Worm (Caenorhabditis elegans) whole organism, late embryonic: Measurements from ENCODE around the gene B0507.9.

Experiments used
- F13H6.1 ChIP-seq: sonication (generic microtip); optimal IDR thresholded peaks from 2 replicates; lab custom pipeline; 2016; ENCODE audit warnings: missing genetic modification characterization, missing compliant biosample characterization
- ama-1 ChIP-seq: fragments of 150-350 bp; optimal IDR thresholded peaks from 2 replicates; lab custom pipeline; 2014
- ceh-24 ChIP-seq: sonication (generic microtip); optimal IDR thresholded peaks from 2 replicates; lab custom pipeline; 2016; ENCODE audit warnings: mild to moderate bottlenecking, missing genetic modification characterization, missing compliant biosample characterization
- ceh-48 ChIP-seq: sonication (generic microtip); optimal IDR thresholded peaks from 2 replicates; lab custom pipeline; 2016; ENCODE audit warnings: missing genetic modification characterization, inconsistent platforms, missing compliant biosample characterization
- ceh-6 ChIP-seq: fragments of 200-800 bp; sonication (Bioruptor generic); optimal IDR thresholded peaks from 2 replicates; lab custom pipeline; 2018; ENCODE audit warnings: mild to moderate bottlenecking, missing genetic modification characterization, missing compliant biosample characterization
- fkh-6 ChIP-seq: sonication (generic microtip); optimal IDR thresholded peaks from 2 replicates; lab custom pipeline; 2016; ENCODE audit warnings: missing genetic modification characterization, missing compliant biosample characterization
- odd-2 ChIP-seq: sonication (generic microtip); optimal IDR thresholded peaks from 2 replicates; lab custom pipeline; 2017; ENCODE audit warnings: antibody characterized with exemption, mild to moderate bottlenecking, missing genetic modification characterization, missing compliant biosample characterization
- pag-3 ChIP-seq: sonication (generic microtip); optimal IDR thresholded peaks from 2 replicates; lab custom pipeline; 2016; ENCODE audit warnings: missing compliant biosample characterization, missing genetic modification characterization, borderline replicate concordance
- sox-4 ChIP-seq: sonication (generic microtip); optimal IDR thresholded peaks from 2 replicates; lab custom pipeline; 2017; ENCODE audit warnings: mild to moderate bottlenecking, missing genetic modification characterization, inconsistent platforms, missing compliant biosample characterization
- tbx-2 ChIP-seq: sonication (generic microtip); optimal IDR thresholded peaks from 2 replicates; lab custom pipeline; 2016; ENCODE audit warnings: missing genetic modification characterization, missing compliant biosample characterization
- unc-3 ChIP-seq, 2 experiments: fragments of 200-800 bp in 1 of 2; sonication (Bioruptor generic) in 1 of 2; sonication (generic microtip) in 1 of 2; conservative IDR thresholded peaks in 1 of 2; optimal IDR thresholded peaks in 1 of 2; 2 replicates each; pipeline versions ENCODE4 v1.3.6 to Lab custom; 2016 to 2022; ENCODE audit warnings: missing compliant biosample characterization in 2 of 2, missing genetic modification characterization in 2 of 2, missing genetic modification reagents in 1 of 2
- unc-86 ChIP-seq: sonication (generic microtip); optimal IDR thresholded peaks from 2 replicates; lab custom pipeline; 2016; ENCODE audit warnings: missing genetic modification characterization, missing compliant biosample characterization

ce11 chrV:8799293-8799812, 33.5 kb upstream of the B0507.9 start:
- TF ChIP-seq unc-3 (GFP tag; conservative IDR thresholded peaks at IDR 0.05; lab: Robert Waterston, UW) = no peak
- no peak for TF ChIP-seq unc-3 (tag; optimal IDR thresholded peaks at IDR 0.05; lab: Kevin White, UChicago)
- TF ChIP-seq ceh-24 (tag; lab: Kevin White, UChicago) = no peak
- no peak for TF ChIP-seq unc-86 (tag; lab: Kevin White, UChicago)
- TF ChIP-seq odd-2 (tag; lab: Kevin White, UChicago) = no peak
- no peak for TF ChIP-seq ceh-48 (tag; lab: Kevin White, UChicago)
- no peak for TF ChIP-seq F13H6.1 (tag; lab: Kevin White, UChicago)
- TF ChIP-seq tbx-2 = no peak
- TF ChIP-seq sox-4 (tag; lab: Kevin White, UChicago) = no peak
- TF ChIP-seq ceh-6 (GFP tag; lab: Kevin White, UChicago) = no peak
- TF ChIP-seq ama-1 (lab: Kevin White, UChicago) = no peak
- no peak for TF ChIP-seq pag-3 (tag; lab: Kevin White, UChicago)
- no peak for TF ChIP-seq fkh-6 (tag; lab: Kevin White, UChicago)
